Worm (Caenorhabditis elegans) whole organism, early embryonic: Measurements from ENCODE around the gene erg-28.

Source experiments
- B0310.2 ChIP-seq: sonication (generic microtip); optimal IDR thresholded peaks from 2 replicates; lab custom pipeline; 2016; ENCODE audit warnings: mild to moderate bottlenecking, missing genetic modification characterization, missing compliant biosample characterization
- ama-1 ChIP-seq: fragments of 150-350 bp; optimal IDR thresholded peaks from 2 replicates; lab custom pipeline; 2014
- ceh-36 ChIP-seq: sonication (generic microtip); optimal IDR thresholded peaks from 2 replicates; lab custom pipeline; 2016; ENCODE audit warnings: missing genetic modification characterization, inconsistent platforms, missing compliant biosample characterization
- ets-7 ChIP-seq: sonication (generic microtip); optimal IDR thresholded peaks from 2 replicates; lab custom pipeline; 2016; ENCODE audit warnings: missing genotype, missing genetic modification characterization, missing compliant biosample characterization
- flt-1 ChIP-seq: fragments of 200-800 bp; sonication (Bioruptor generic); IDR thresholded peaks from 2 replicates; pipeline ENCODE4 v1.3.6; 2022; ENCODE audit warnings: missing genetic modification characterization, missing compliant biosample characterization
- hmbx-1 ChIP-seq: sonication (generic microtip); optimal IDR thresholded peaks from 2 replicates; lab custom pipeline; 2016; ENCODE audit warnings: mild to moderate bottlenecking, missing genetic modification characterization, missing compliant biosample characterization
- hnd-1 ChIP-seq: sonication (generic microtip); optimal IDR thresholded peaks from 2 replicates; lab custom pipeline; 2016; ENCODE audit warnings: missing genetic modification characterization, missing compliant biosample characterization
- pes-1 ChIP-seq: fragments of 200-800 bp; sonication (Bioruptor generic); IDR thresholded peaks from 2 replicates; pipeline ENCODE4 v1.3.6; 2022; ENCODE audit warnings: missing genetic modification reagents, missing genetic modification characterization, missing compliant biosample characterization
- sea-1 ChIP-seq: fragments of 200-800 bp; sonication (Bioruptor generic); conservative IDR thresholded peaks from 2 replicates; pipeline ENCODE4 v1.3.6; 2022; ENCODE audit warnings: missing genetic modification characterization, missing compliant biosample characterization
- tbx-11 ChIP-seq: fragments of 200-800 bp; sonication (Bioruptor generic); IDR thresholded peaks from 2 replicates; pipeline ENCODE4 v1.3.6; 2022; ENCODE audit warnings: missing genetic modification characterization, missing compliant biosample characterization
- tbx-37 ChIP-seq: fragments of 200-800 bp; sonication (Bioruptor generic); conservative IDR thresholded peaks from 2 replicates; pipeline ENCODE4 v1.3.6; 2022; ENCODE audit warnings: missing genetic modification reagents, missing genetic modification characterization, missing compliant biosample characterization
- tra-4 ChIP-seq: sonication (generic microtip); optimal IDR thresholded peaks from 2 replicates; lab custom pipeline; 2017; ENCODE audit warnings: missing genetic modification characterization, missing compliant biosample characterization

ce11 chrV:12644500-12644899, 37.3 kb downstream of the erg-28 start, which contains the start of gene F56H9.8:
- TF ChIP-seq flt-1 (GFP tag; lab: Robert Waterston, UW) (no peak), tra-4 (tag; lab: Kevin White, UChicago) (no peak), ceh-36 (tag; lab: Kevin White, UChicago) (no peak), ama-1 (lab: Kevin White, UChicago) (no peak), tbx-11 (GFP tag; lab: Robert Waterston, UW) (no peak), pes-1 (GFP tag; lab: Robert Waterston, UW) (no peak), hnd-1 (tag; lab: Kevin White, UChicago) (no peak), sea-1 (no peak), tbx-37 (no peak), hmbx-1 (tag; lab: Kevin White, UChicago) (no peak), B0310.2 (tag; lab: Kevin White, UChicago) (no peak), ets-7 (tag; lab: Kevin White, UChicago) (no peak)
